Fruit fly (Drosophila melanogaster): ENCODE measurements around the gene fd3F.

fd3F gene

DNA sequence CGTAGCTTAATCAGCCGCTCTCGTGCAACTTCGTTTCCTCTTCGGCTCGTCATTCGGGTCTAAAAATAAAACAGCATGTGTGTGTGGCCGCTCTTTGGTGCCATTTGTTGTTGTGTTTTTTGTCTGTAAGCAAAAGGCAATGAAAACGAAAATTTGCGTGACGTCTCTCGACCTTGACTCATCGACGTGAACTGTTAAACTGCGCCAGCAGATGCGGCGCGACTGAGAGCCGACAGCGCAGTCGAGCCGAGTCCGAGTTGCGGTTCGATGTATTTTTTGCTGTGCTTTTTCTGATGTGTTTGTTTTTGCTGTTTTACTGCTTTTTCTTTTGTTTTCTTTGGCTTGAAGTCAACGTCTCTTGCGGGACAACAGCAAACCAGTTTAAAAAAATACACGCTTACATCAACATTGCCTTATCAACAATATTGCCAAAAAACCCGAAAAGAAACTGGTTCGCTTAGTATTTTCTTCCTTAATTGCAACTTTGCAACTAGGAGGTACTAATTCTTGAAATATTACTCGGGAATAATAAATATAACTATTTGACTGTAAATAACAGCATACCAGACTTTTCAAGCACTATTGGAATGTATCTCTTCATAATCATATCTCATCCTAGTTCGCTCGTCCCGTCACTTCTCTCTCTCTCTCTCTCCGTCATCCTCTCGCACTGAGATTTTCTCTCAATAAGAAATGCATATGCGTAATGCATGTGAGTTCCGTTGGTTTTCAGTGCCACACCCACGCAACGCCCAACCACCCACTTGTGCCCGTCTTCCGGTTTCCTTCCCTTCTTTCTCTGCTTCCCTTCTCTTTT is 23.8 kb upstream of the fd3F start (continued):
- TF ChIP-seq jigr1 (GFP tag; IDR thresholded peaks at IDR 0.05), result no peak
- no peak for TF ChIP-seq CG16813 (GFP tag; IDR thresholded peaks at IDR 0.05; ENCODE audit: partially characterized antibody)
- TF ChIP-seq Camta (GFP tag; optimal IDR thresholded peaks at IDR 0.05), result no peak
- TF ChIP-seq ash1 (GFP tag; optimal IDR thresholded peaks at IDR 0.05), result no peak
- no peak for TF ChIP-seq CG11504 (tag; optimal IDR thresholded peaks at IDR 0.05)
- TF ChIP-seq CG17912 (GFP tag; optimal IDR thresholded peaks at IDR 0.05), result no peak
- TF ChIP-seq lbe (GFP tag; optimal IDR thresholded peaks at IDR 0.05), result peak; percentile 62
- no peak for TF ChIP-seq gem (tag; optimal IDR thresholded peaks at IDR 0.05)

dm6 chrX:3778952-3779502 is 23.1 kb upstream of the fd3F start:
- TF ChIP-seq gem (tag; optimal IDR thresholded peaks at IDR 0.05) (peak; percentile 14), Trl (optimal IDR thresholded peaks at IDR 0.05) (peak in 1 of 2 experiments; percentile 24), Trl (GFP tag; optimal IDR thresholded peaks at IDR 0.05) (no peak), Hey (tag; optimal IDR thresholded peaks at IDR 0.05) (no peak), CG2678 (tag; optimal IDR thresholded peaks at IDR 0.05) (peak; percentile 8), sug (tag; optimal IDR thresholded peaks at IDR 0.05) (no peak), tna (GFP tag; IDR thresholded peaks at IDR 0.05; ENCODE audit: partially characterized antibody) (no peak), abd-A (tag; optimal IDR thresholded peaks at IDR 0.05) (peak; percentile 21), CG2875 (GFP tag; optimal IDR thresholded peaks at IDR 0.05) (no peak), Drgx (GFP tag; IDR thresholded peaks at IDR 0.05) (peak; percentile 51; the same call in 1 of the 2 replicates), sisA (GFP tag; IDR thresholded peaks at IDR 0.05) (no peak), row (GFP tag; IDR thresholded peaks at IDR 0.05) (peak; percentile 19; the same call in 1 of the 3 replicates), org-1 (GFP tag; optimal IDR thresholded peaks at IDR 0.05) (no peak), CG1832 (GFP tag; optimal IDR thresholded peaks at IDR 0.05) (peak; percentile 82), CG12155 (GFP tag; optimal IDR thresholded peaks at IDR 0.05) (peak; percentile 44), chinmo (GFP tag; IDR thresholded peaks at IDR 0.05; ENCODE audit: partially characterized antibody) (peak; percentile 30; the same call in 1 of the 4 replicates), CG10321 (GFP tag; IDR thresholded peaks at IDR 0.05) (peak; percentile 89), CG2120 (GFP tag; optimal IDR thresholded peaks at IDR 0.05) (peak; percentile 3), CG9727 (GFP tag; optimal IDR thresholded peaks at IDR 0.05) (peak; percentile 16), pfk (GFP tag; optimal IDR thresholded peaks at IDR 0.05) (peak; percentile 35), Hand (GFP tag; optimal IDR thresholded peaks at IDR 0.05) (peak; percentile 8), Doc3 (GFP tag; IDR thresholded peaks at IDR 0.05; ENCODE audit: partially characterized antibody) (no peak), Hmr (GFP tag; optimal IDR thresholded peaks at IDR 0.05) (peak; percentile 27), crol (GFP tag; IDR thresholded peaks at IDR 0.05) (peak; percentile 71), CG10209 (GFP tag; optimal IDR thresholded peaks at IDR 0.05) (no peak)

DNA sequence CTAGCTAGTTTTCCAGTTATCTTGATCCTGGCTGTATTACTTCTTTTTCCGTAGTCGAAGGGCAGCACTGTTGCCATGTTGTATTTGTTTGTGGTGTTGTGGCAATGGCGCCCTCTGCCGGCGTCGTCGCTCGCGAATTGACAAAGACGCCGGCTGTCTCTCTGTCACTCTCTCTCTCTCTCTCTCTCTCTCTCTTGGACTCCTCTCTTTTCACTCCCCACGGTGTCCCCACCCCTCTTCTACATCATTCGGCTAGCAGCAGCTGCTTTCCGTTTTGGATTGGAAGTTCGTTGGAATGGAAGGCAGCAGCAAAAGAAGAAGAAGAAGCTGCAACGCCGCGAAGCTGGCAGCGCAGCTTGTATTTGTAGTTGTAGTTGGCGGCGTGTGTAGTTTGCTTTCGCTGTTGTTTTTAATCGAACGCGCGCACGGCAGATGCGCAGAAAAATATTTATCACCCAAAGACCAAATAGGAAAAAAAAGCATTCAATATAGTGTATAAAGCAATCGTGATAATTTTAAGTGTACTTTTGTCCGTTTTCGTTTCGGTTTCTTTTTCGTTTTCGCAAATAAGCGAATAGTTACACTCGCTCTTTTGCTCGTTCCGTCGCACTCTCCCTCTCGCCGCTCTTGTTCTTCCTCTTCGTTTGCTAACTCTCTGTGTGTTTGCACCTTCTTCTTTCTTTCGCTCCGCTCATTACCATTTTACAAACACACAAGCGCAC is 22.3 kb upstream of the fd3F start:
- TF ChIP-seq CG4854 (GFP tag; optimal IDR thresholded peaks at IDR 0.05) (no peak), slbo (GFP tag; IDR thresholded peaks at IDR 0.05) (peak; percentile 4; the same call in 1 of the 2 replicates), Dp (GFP tag; optimal IDR thresholded peaks at IDR 0.05) (no peak), CG8765 (GFP tag; IDR thresholded peaks at IDR 0.05) (peak; percentile 63; the same call in 1 of the 2 replicates), CG8478 (optimal IDR thresholded peaks at IDR 0.05) (no peak), YL-1 (GFP tag; optimal IDR thresholded peaks at IDR 0.05) (no peak), CG4707 (GFP tag; optimal IDR thresholded peaks at IDR 0.05) (peak; percentile 21), scrt (GFP tag; optimal IDR thresholded peaks at IDR 0.05) (peak; percentile 26), CG1832 (GFP tag; optimal IDR thresholded peaks at IDR 0.05) (peak; percentile 86), CTCF (GFP tag; optimal IDR thresholded peaks at IDR 0.05) (peak; percentile 90), mirr (GFP tag; optimal IDR thresholded peaks at IDR 0.05) (peak; percentile 32), CG10147 (GFP tag; optimal IDR thresholded peaks at IDR 0.05) (no peak), fru (optimal IDR thresholded peaks at IDR 0.05) (peak; percentile 48), chif (GFP tag; optimal IDR thresholded peaks at IDR 0.05) (no peak), odd (GFP tag; optimal IDR thresholded peaks at IDR 0.05) (no peak), CG12744 (GFP tag; optimal IDR thresholded peaks at IDR 0.05) (no peak), Doc3 (GFP tag; IDR thresholded peaks at IDR 0.05; ENCODE audit: partially characterized antibody) (no peak)

Data from whole organism, embryonic.